Worm (Caenorhabditis elegans) whole organism, midembryonic: Measurements from ENCODE around the gene snx-13.
A peak's percentile ranks its signal among the peaks of the same experiment; 100 is the strongest.

ENCODE experiments used
- T22C8.4 ChIP-seq: fragments of 200-800 bp; sonication (Bioruptor generic); IDR thresholded peaks from 2 replicates; pipeline ENCODE4 v1.3.6; 2022; ENCODE audit warnings: missing genetic modification characterization, missing compliant biosample characterization
- cog-1 ChIP-seq: sonication (generic microtip); optimal IDR thresholded peaks from 2 replicates; lab custom pipeline; 2016; ENCODE audit warnings: missing genetic modification characterization, missing compliant biosample characterization
- flt-1 ChIP-seq: fragments of 200-800 bp; sonication (Bioruptor generic); IDR thresholded peaks from 2 replicates; pipeline ENCODE4 v1.3.6; 2022; ENCODE audit warnings: missing genetic modification characterization, missing compliant biosample characterization
- klf-2 ChIP-seq: fragments of 200-800 bp; sonication (Bioruptor generic); conservative IDR thresholded peaks from 2 replicates; pipeline ENCODE4 v1.3.6; 2022; ENCODE audit warnings: missing genetic modification reagents, missing genetic modification characterization, missing compliant biosample characterization
- med-1 ChIP-seq: sonication (generic microtip); optimal IDR thresholded peaks from 2 replicates; lab custom pipeline; 2017; ENCODE audit warnings: missing genetic modification characterization, mild to moderate bottlenecking, missing compliant biosample characterization, antibody characterized with exemption, missing genetic modification reagents; ENCODE audit not compliant: insufficient read depth
- ref-1 ChIP-seq: fragments of 200-800 bp; sonication (Bioruptor generic); conservative IDR thresholded peaks from 2 replicates; pipeline ENCODE4 v1.3.6; 2022; ENCODE audit warnings: missing genetic modification reagents, missing genetic modification characterization, missing compliant biosample characterization
- tab-1 ChIP-seq: fragments of 200-800 bp; sonication (Bioruptor generic); IDR thresholded peaks from 2 replicates; pipeline ENCODE4 v1.3.6; 2022; ENCODE audit warnings: missing genetic modification characterization, missing compliant biosample characterization
- ztf-23 ChIP-seq: fragments of 200-800 bp; sonication (Bioruptor generic); IDR thresholded peaks from 2 replicates; pipeline ENCODE4 v1.3.6; 2022; ENCODE audit warnings: missing genetic modification reagents, missing genetic modification characterization, missing compliant biosample characterization
- ztf-29 ChIP-seq: fragments of 200-800 bp; sonication (Bioruptor generic); IDR thresholded peaks from 2 replicates; pipeline ENCODE4 v1.3.6; 2022; ENCODE audit warnings: missing genetic modification reagents, missing genetic modification characterization, missing compliant biosample characterization

Gene snx-13

ce11 chrIV:17116345-17116744 lies 29.1 kb upstream of the snx-13 start, which contains the start of gene cyn-13:
Gene cyn-13 (minus strand): TSS chrIV:17116657.
- TF ChIP-seq flt-1 (GFP tag; lab: Robert Waterston, UW) (no peak), ref-1 (GFP tag; lab: Robert Waterston, UW) (no peak), klf-2 (GFP tag; lab: Robert Waterston, UW) (no peak), ztf-29 (GFP tag; lab: Robert Waterston, UW) (no peak), tab-1 (GFP tag; lab: Robert Waterston, UW) (no peak), med-1 (GFP tag; lab: Kevin White, UChicago) (no peak), cog-1 (tag; lab: Kevin White, UChicago) (no peak), ztf-23 (GFP tag; lab: Robert Waterston, UW) (no peak), T22C8.4 (GFP tag; lab: Robert Waterston, UW) (no peak)

DNA sequence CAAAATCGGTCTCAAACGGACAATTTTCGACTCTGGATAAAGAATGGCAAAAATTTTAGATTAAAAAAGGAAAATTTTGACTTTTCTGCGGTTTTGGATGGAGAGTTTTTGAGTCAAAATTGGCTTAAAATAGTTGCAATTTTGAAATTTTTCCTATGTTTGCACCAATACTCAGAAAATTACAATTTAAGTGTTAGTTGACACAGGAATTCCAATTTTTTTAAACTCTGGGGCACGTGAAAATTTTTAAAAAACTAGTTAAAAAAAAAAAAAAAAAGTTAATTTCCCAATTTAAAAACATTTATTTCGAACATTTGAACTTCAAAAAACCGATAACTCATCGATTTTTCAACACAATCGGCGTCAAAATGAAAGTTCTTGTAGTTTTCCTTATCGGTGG lies 24.6 kb upstream of the snx-13 start, which contains the start of gene Y116A8C.33:
Gene Y116A8C.33 (plus strand): TSS at position 301 of the 400 bp plus-strand sequence.
- TF ChIP-seq med-1 (GFP tag; lab: Kevin White, UChicago) (no peak), cog-1 (tag; lab: Kevin White, UChicago) (no peak), flt-1 (GFP tag; lab: Robert Waterston, UW) (no peak)

DNA sequence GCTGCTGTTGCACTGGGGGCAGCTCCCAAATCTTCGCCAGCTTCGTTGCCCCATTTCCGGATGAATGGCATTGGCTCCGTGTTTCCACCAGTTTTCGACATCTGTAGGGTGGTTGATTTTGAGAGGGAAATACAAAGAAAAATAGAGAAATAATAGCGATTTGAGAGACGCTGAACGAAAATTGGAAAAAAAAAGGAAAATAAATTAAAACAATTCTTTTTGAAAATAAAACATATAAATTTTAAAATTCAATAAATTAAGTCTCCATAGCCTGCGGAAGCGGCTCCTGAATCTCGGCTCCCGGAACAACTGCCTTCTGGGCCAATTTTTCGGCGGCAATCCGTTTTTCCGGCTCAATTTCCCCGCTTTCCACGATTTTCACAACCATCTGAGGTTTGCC lies 23.6 kb upstream of the snx-13 start, which contains the start of gene sfa-1:
Gene sfa-1 (minus strand): TSS at position 101 of the 400 bp plus-strand sequence.
- no peak for TF ChIP-seq med-1 (GFP tag; lab: Kevin White, UChicago)
- no peak for TF ChIP-seq T22C8.4 (GFP tag; lab: Robert Waterston, UW)
- TF ChIP-seq flt-1 (GFP tag; lab: Robert Waterston, UW) = no peak
- TF ChIP-seq ztf-23 (GFP tag; lab: Robert Waterston, UW) = no peak
- TF ChIP-seq tab-1 (GFP tag; lab: Robert Waterston, UW) = no peak
- no peak for TF ChIP-seq ref-1 (GFP tag; lab: Robert Waterston, UW)
- TF ChIP-seq cog-1 (tag; lab: Kevin White, UChicago) = no peak
- TF ChIP-seq ztf-29 (GFP tag; lab: Robert Waterston, UW) = no peak
- no peak for TF ChIP-seq klf-2 (GFP tag; lab: Robert Waterston, UW)

DNA sequence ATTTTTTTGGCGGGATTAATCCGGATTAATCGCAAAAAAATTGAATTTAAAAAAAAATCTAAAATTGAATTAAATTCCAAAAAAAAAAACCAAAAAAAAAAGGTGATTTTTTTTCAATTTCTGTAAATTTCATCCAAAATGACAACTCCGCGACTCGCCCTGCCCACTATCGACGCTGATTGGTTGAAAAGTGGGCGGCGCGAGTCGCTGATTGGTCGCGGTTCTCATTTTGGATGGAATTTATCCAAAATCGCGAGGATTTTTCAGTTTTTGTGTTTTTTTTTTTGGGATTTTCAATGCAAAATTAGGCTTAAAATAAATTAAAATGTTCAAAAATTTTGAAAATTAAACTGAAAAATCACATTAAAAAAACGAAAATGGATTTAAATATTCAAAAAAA lies 22.2 kb upstream of the snx-13 start:
- TF ChIP-seq T22C8.4 (GFP tag; lab: Robert Waterston, UW) (no peak), ref-1 (GFP tag; lab: Robert Waterston, UW) (no peak), flt-1 (GFP tag; lab: Robert Waterston, UW) (no peak)

ce11 chrIV:17108805-17109204 lies 21.6 kb upstream of the snx-13 start:
- TF ChIP-seq klf-2 (GFP tag; lab: Robert Waterston, UW) = no peak
- TF ChIP-seq ztf-23 (GFP tag; lab: Robert Waterston, UW) = no peak
- no peak for TF ChIP-seq med-1 (GFP tag; lab: Kevin White, UChicago)
- TF ChIP-seq cog-1 (tag; lab: Kevin White, UChicago) = no peak
- no peak for TF ChIP-seq ztf-29 (GFP tag; lab: Robert Waterston, UW)

- TF ChIP-seq ref-1 (GFP tag; lab: Robert Waterston, UW) (no peak), flt-1 (GFP tag; lab: Robert Waterston, UW) (peak; percentile 78), klf-2 (GFP tag; lab: Robert Waterston, UW) (0 out of 2 replicates have a peak, but pooled peaks have one; percentile 51), ztf-29 (GFP tag; lab: Robert Waterston, UW) (no peak), cog-1 (tag; lab: Kevin White, UChicago) (no peak), T22C8.4 (GFP tag; lab: Robert Waterston, UW) (peak; percentile 39; the same call in 1 of the 2 replicates), tab-1 (GFP tag; lab: Robert Waterston, UW) (no peak), med-1 (GFP tag; lab: Kevin White, UChicago) (no peak), ztf-23 (GFP tag; lab: Robert Waterston, UW) (0 out of 2 replicates have a peak, but pooled peaks have one; percentile 33)
These were observed 21.0 kb upstream of the snx-13 start for ce11 chrIV:17108200-17108599.

ce11 chrIV:17105578-17105977 lies 18.3 kb upstream of the snx-13 start:
- TF ChIP-seq klf-2 (GFP tag; lab: Robert Waterston, UW) (no peak), tab-1 (GFP tag; lab: Robert Waterston, UW) (no peak), cog-1 (tag; lab: Kevin White, UChicago) (no peak), ztf-23 (GFP tag; lab: Robert Waterston, UW) (no peak), ztf-29 (GFP tag; lab: Robert Waterston, UW) (no peak), ref-1 (GFP tag; lab: Robert Waterston, UW) (no peak), flt-1 (GFP tag; lab: Robert Waterston, UW) (no peak), T22C8.4 (GFP tag; lab: Robert Waterston, UW) (no peak), med-1 (GFP tag; lab: Kevin White, UChicago) (no peak)

DNA sequence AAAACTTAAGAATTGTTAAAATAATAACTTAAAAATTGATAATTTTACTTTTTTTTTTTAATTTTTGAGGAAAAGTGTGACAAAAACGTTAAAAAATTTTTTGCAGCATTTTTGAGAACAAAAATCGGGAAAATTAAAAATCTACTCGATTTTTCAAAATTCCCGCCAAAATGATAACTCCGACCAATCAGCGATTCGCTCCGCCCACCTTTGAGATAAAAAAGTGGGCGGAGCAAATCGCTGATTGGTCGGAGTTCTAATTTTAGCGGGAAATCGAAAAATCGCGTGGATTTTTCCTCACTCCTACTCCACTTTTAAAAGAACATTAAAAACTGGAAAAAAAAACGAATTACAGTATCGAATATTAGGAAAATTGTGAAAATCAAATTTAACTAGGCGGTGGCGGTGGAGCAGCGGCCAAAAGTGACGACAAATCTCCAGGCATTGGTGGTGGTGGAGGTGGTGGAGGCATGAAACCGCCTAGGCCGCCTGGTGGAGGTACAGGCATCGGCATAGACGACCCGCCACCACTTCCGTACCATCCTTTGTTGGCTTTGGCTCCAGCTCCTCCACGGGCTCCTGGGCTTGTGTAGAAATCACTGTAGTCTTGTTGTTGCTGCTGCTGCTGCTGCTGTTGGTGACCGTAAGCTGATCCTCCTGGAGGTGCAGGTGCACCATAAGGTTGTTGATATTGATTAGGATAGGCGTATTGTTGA lies 17.1 kb upstream of the snx-13 start:
- TF ChIP-seq cog-1 (tag; lab: Kevin White, UChicago) = no peak
- TF ChIP-seq ztf-29 (GFP tag; lab: Robert Waterston, UW) = no peak
- no peak for TF ChIP-seq klf-2 (GFP tag; lab: Robert Waterston, UW)
- TF ChIP-seq tab-1 (GFP tag; lab: Robert Waterston, UW) = no peak
- no peak for TF ChIP-seq ref-1 (GFP tag; lab: Robert Waterston, UW)
- no peak for TF ChIP-seq med-1 (GFP tag; lab: Kevin White, UChicago)
- no peak for TF ChIP-seq flt-1 (GFP tag; lab: Robert Waterston, UW)
- no peak for TF ChIP-seq ztf-23 (GFP tag; lab: Robert Waterston, UW)

- TF ChIP-seq ztf-29 (GFP tag; lab: Robert Waterston, UW) (no peak), tab-1 (GFP tag; lab: Robert Waterston, UW) (no peak), cog-1 (tag; lab: Kevin White, UChicago) (no peak), flt-1 (GFP tag; lab: Robert Waterston, UW) (no peak), med-1 (GFP tag; lab: Kevin White, UChicago) (no peak), ztf-23 (GFP tag; lab: Robert Waterston, UW) (no peak)
These were observed 16.4 kb upstream of the snx-13 start, which contains the start of gene Y116A8C.30 for ce11 chrIV:17103615-17104014. Gene Y116A8C.30 (minus strand): TSS chrIV:17103715.
